Fruit fly (Drosophila melanogaster) whole organism, embryonic: ENCODE measurements around the gene nbs.

Experiments
- Asciz ChIP-seq: fragments of 200-800 bp; sonication (Bioruptor generic); optimal IDR thresholded peaks from 2 replicates; lab custom pipeline; 2017; ENCODE audit warnings: missing biosample characterization, mild to moderate bottlenecking, missing genetic modification characterization, missing genetic modification reagents
- Atf3 ChIP-seq: fragments of 200-800 bp; sonication (Bioruptor generic); optimal IDR thresholded peaks from 3 replicates; lab custom pipeline; 2016; ENCODE audit warnings: missing biosample characterization, missing genetic modification characterization
- BtbVII ChIP-seq: fragments of 200-800 bp; sonication (Bioruptor generic); optimal IDR thresholded peaks from 3 replicates; lab custom pipeline; 2017; ENCODE audit warnings: missing biosample characterization, mild to moderate bottlenecking, missing genetic modification characterization
- CG11085 ChIP-seq: fragments of 200-800 bp; sonication (Bioruptor generic); IDR thresholded peaks from 2 replicates; pipeline ENCODE4 v1.3.6; 2022; ENCODE audit warnings: missing biosample characterization, missing genetic modification characterization
- CG16813 ChIP-seq: fragments of 200-800 bp; sonication (Bioruptor generic); IDR thresholded peaks from 3 replicates; pipeline ENCODE4 v1.3.6; 2022; ENCODE audit warnings: missing biosample characterization, missing genetic modification characterization; ENCODE audit not compliant: partially characterized antibody
- CG2202 ChIP-seq: fragments of 200-800 bp; sonication (Bioruptor generic); optimal IDR thresholded peaks from 2 replicates; lab custom pipeline; 2018; ENCODE audit warnings: missing biosample characterization, mild to moderate bottlenecking, missing genetic modification characterization
- CG4282 ChIP-seq: fragments of 200-800 bp; sonication (Bioruptor generic); optimal IDR thresholded peaks from 2 replicates; lab custom pipeline; 2016; ENCODE audit warnings: missing biosample characterization, missing genetic modification characterization
- CG4360 ChIP-seq: fragments of 200-800 bp; sonication (Bioruptor generic); IDR thresholded peaks from 2 replicates; pipeline ENCODE4 v1.3.6; 2022; ENCODE audit warnings: missing biosample characterization, missing genetic modification characterization
- CG6689 ChIP-seq: fragments of 200-800 bp; sonication (Bioruptor generic); IDR thresholded peaks from 2 replicates; pipeline ENCODE4 v1.3.6; 2022; ENCODE audit warnings: missing biosample characterization, missing genetic modification characterization
- CG9727 ChIP-seq: fragments of 200-800 bp; sonication (Bioruptor generic); optimal IDR thresholded peaks from 3 replicates; lab custom pipeline; 2017; ENCODE audit warnings: missing biosample characterization, mild to moderate bottlenecking, missing genetic modification characterization
- Dad ChIP-seq: fragments of 200-800 bp; sonication (Bioruptor generic); optimal IDR thresholded peaks from 3 replicates; lab custom pipeline; 2016; ENCODE audit warnings: missing biosample characterization, missing genetic modification characterization
- Dbx ChIP-seq: fragments of 200-800 bp; sonication (Bioruptor generic); IDR thresholded peaks from 3 replicates; pipeline ENCODE4 v1.3.6; 2022; ENCODE audit warnings: missing biosample characterization, missing genetic modification characterization
- Dll ChIP-seq: fragments of 200-800 bp; sonication (Bioruptor generic); IDR thresholded peaks from 4 replicates; pipeline ENCODE4 v1.3.6; 2022; ENCODE audit warnings: missing biosample characterization, missing genetic modification characterization; ENCODE audit not compliant: partially characterized antibody
- Drgx ChIP-seq: fragments of 200-800 bp; sonication (Bioruptor generic); IDR thresholded peaks from 2 replicates; pipeline ENCODE4 v1.3.6; 2022; ENCODE audit warnings: missing biosample characterization, missing genetic modification characterization
- Gug ChIP-seq: fragments of 200-800 bp; sonication (Bioruptor generic); IDR thresholded peaks from 4 replicates; pipeline ENCODE4 v1.3.6; 2022; ENCODE audit warnings: missing biosample characterization, missing genetic modification characterization
- H2.0 ChIP-seq: fragments of 200-800 bp; sonication (Bioruptor generic); IDR thresholded peaks from 2 replicates; pipeline ENCODE4 v1.3.6; 2022; ENCODE audit warnings: missing biosample characterization, missing genetic modification characterization
- HLH54F ChIP-seq: fragments of 200-800 bp; sonication (Bioruptor generic); optimal IDR thresholded peaks from 3 replicates; lab custom pipeline; 2016; ENCODE audit warnings: missing biosample characterization, missing genetic modification characterization
- Med ChIP-seq: fragments of 200-800 bp; sonication (Bioruptor generic); peaks from one replicate; lab custom pipeline; 2016; ENCODE audit warnings: missing biosample characterization, missing genetic modification characterization, mild to moderate bottlenecking, inconsistent platforms, moderate library complexity
- Rfx ChIP-seq: fragments of 200-800 bp; sonication (Bioruptor generic); IDR thresholded peaks from 2 replicates; pipeline ENCODE4 v1.3.6; 2022; ENCODE audit warnings: missing biosample characterization, missing genetic modification characterization
- Sin3A ChIP-seq: fragments of >200 bp; optimal IDR thresholded peaks from 2 replicates; lab custom pipeline; 2018
- Xbp1 ChIP-seq: fragments of 200-800 bp; sonication (Bioruptor generic); optimal IDR thresholded peaks from 3 replicates; lab custom pipeline; 2016; ENCODE audit warnings: missing biosample characterization, mild to moderate bottlenecking, missing genetic modification characterization
- amos ChIP-seq: fragments of 200-800 bp; sonication (Bioruptor generic); IDR thresholded peaks from 2 replicates; pipeline ENCODE4 v1.3.6; 2022; ENCODE audit warnings: missing biosample characterization, missing genetic modification characterization; ENCODE audit not compliant: partially characterized antibody
- bab2 ChIP-seq: fragments of 200-800 bp; sonication (Bioruptor generic); optimal IDR thresholded peaks from 2 replicates; lab custom pipeline; 2016; ENCODE audit warnings: missing biosample characterization, missing genetic modification characterization
- bigmax ChIP-seq: fragments of 200-800 bp; sonication (Bioruptor generic); optimal IDR thresholded peaks from 2 replicates; lab custom pipeline; 2018; ENCODE audit warnings: missing biosample characterization, mild to moderate bottlenecking, missing genetic modification characterization
- chn ChIP-seq: fragments of 200-800 bp; sonication (Bioruptor generic); optimal IDR thresholded peaks from 2 replicates; lab custom pipeline; 2016; ENCODE audit warnings: missing biosample characterization, missing genetic modification characterization
- crp ChIP-seq, 2 experiments: fragments of 200-800 bp; sonication (Bioruptor generic); optimal IDR thresholded peaks; 2 replicates in 1 of 2; 3 replicates in 1 of 2; lab custom pipeline; 2017; ENCODE audit warnings: missing biosample characterization in 2 of 2, missing genetic modification characterization in 2 of 2, mild to moderate bottlenecking in 1 of 2, moderate library complexity in 1 of 2
- eve ChIP-seq, 2 experiments: fragments of >200 bp; optimal IDR thresholded peaks; 2 replicates each; lab custom pipeline; 2017; ENCODE audit warnings: missing biosample characterization in 2 of 2, missing genetic modification characterization in 2 of 2
- ewg ChIP-seq: fragments of 200-800 bp; sonication (Bioruptor generic); optimal IDR thresholded peaks from 3 replicates; lab custom pipeline; 2017; ENCODE audit warnings: mild to moderate bottlenecking, missing biosample characterization, missing genetic modification reagents, missing genetic modification characterization
- gem ChIP-seq: fragments of 200-800 bp; sonication (Bioruptor generic); optimal IDR thresholded peaks from 2 replicates; lab custom pipeline; 2019; ENCODE audit warnings: missing biosample characterization, mild to moderate bottlenecking, missing genetic modification characterization, moderate library complexity
- grn ChIP-seq: fragments of 200-800 bp; sonication (Bioruptor generic); optimal IDR thresholded peaks from 3 replicates; lab custom pipeline; 2017; ENCODE audit warnings: missing biosample characterization, missing genetic modification characterization
- mirr ChIP-seq: fragments of 200-800 bp; sonication (Bioruptor generic); optimal IDR thresholded peaks from 3 replicates; lab custom pipeline; 2018; ENCODE audit warnings: missing biosample characterization, mild to moderate bottlenecking, missing genetic modification characterization
- p53 ChIP-seq: fragments of 200-800 bp; sonication (Bioruptor generic); optimal IDR thresholded peaks from 2 replicates; lab custom pipeline; 2016; ENCODE audit warnings: missing biosample characterization, missing genetic modification characterization
- row ChIP-seq: fragments of 200-800 bp; sonication (Bioruptor generic); IDR thresholded peaks from 3 replicates; pipeline ENCODE4 v1.3.6; 2022; ENCODE audit warnings: missing biosample characterization, missing genetic modification characterization
- sd ChIP-seq: fragments of 200-800 bp; sonication (Bioruptor generic); optimal IDR thresholded peaks from 3 replicates; lab custom pipeline; 2018; ENCODE audit warnings: missing biosample characterization, mild to moderate bottlenecking, missing genetic modification characterization, moderate library complexity
- sens ChIP-seq: fragments of 200-800 bp; sonication (Bioruptor generic); peaks from one replicate; lab custom pipeline; 2016; ENCODE audit warnings: missing biosample characterization, missing genetic modification characterization
- sima ChIP-seq: fragments of 200-800 bp; sonication (Bioruptor generic); optimal IDR thresholded peaks from 2 replicates; lab custom pipeline; 2016; ENCODE audit warnings: missing biosample characterization, missing genetic modification characterization
- tin ChIP-seq: fragments of 200-800 bp; sonication (Bioruptor generic); optimal IDR thresholded peaks from 3 replicates; lab custom pipeline; 2016; ENCODE audit warnings: missing biosample characterization, missing genetic modification characterization
- trem ChIP-seq: fragments of 200-800 bp; optimal IDR thresholded peaks from 3 replicates; lab custom pipeline; 2019; ENCODE audit warnings: missing biosample characterization, mild to moderate bottlenecking, missing genetic modification characterization, moderate library complexity
- tx ChIP-seq: fragments of 200-800 bp; sonication (Bioruptor generic); optimal IDR thresholded peaks from 2 replicates; lab custom pipeline; 2016; ENCODE audit warnings: missing biosample characterization, missing genetic modification characterization
- unc-4 ChIP-seq: fragments of 200-800 bp; sonication (Bioruptor generic); IDR thresholded peaks from 2 replicates; pipeline ENCODE4 v1.3.6; 2022; ENCODE audit warnings: missing biosample characterization, missing genetic modification characterization; ENCODE audit not compliant: partially characterized antibody
- vvl ChIP-seq: fragments of 200-800 bp; sonication (Bioruptor generic); IDR thresholded peaks from 2 replicates; pipeline ENCODE4 v1.3.6; 2022; ENCODE audit warnings: missing biosample characterization, missing genetic modification characterization

Gene nbs

dm6 chr3L:9695242-9695641 lies 27.8 kb downstream of the nbs start (continued):
- peak; percentile 29 for TF ChIP-seq ewg (GFP tag; lab: Kevin White, UChicago)

- TF ChIP-seq CG2202 (tag; lab: Kevin White, UChicago): no peak
- no peak for TF ChIP-seq Sin3A (lab: Kevin White, UChicago)
- no peak for TF ChIP-seq Drgx (GFP tag; lab: Robert Waterston, UW)
- no peak for TF ChIP-seq CG6689 (GFP tag; lab: Robert Waterston, UW)
- TF ChIP-seq CG4282 (GFP tag; lab: Kevin White, UChicago): no peak
- TF ChIP-seq CG9727: peak; percentile 3
- no peak for TF ChIP-seq H2.0 (GFP tag; lab: Robert Waterston, UW)
- no peak for TF ChIP-seq HLH54F (GFP tag; lab: Kevin White, UChicago)
- TF ChIP-seq CG16813: no peak
- no peak for TF ChIP-seq CG11085
- TF ChIP-seq sd: no peak
- no peak for TF ChIP-seq sima (GFP tag; lab: Kevin White, UChicago)
- TF ChIP-seq Xbp1 (GFP tag; lab: Kevin White, UChicago): no peak
- TF ChIP-seq Asciz (GFP tag; lab: Kevin White, UChicago): no peak
- TF ChIP-seq Gug (GFP tag; lab: Robert Waterston, UW): no peak
- TF ChIP-seq gem (tag; lab: Kevin White, UChicago): peak; percentile 4
- peak; percentile 55 for TF ChIP-seq grn (GFP tag; lab: Kevin White, UChicago)
- TF ChIP-seq tin (GFP tag; lab: Kevin White, UChicago): no peak
- TF ChIP-seq Dbx (GFP tag; lab: Robert Waterston, UW): no peak
- TF ChIP-seq Dad (GFP tag; lab: Kevin White, UChicago): no peak
- TF ChIP-seq Rfx (GFP tag; lab: Robert Waterston, UW): no peak
- TF ChIP-seq sens (GFP tag; lab: Kevin White, UChicago): peak; percentile 53
- TF ChIP-seq CG4360 (GFP tag; lab: Robert Waterston, UW): no peak
- no peak for TF ChIP-seq trem
- TF ChIP-seq p53: no peak
- no peak for TF ChIP-seq bigmax (GFP tag; lab: Kevin White, UChicago)
- TF ChIP-seq vvl (GFP tag; lab: Robert Waterston, UW): no peak
- TF ChIP-seq amos: no peak
- no peak for TF ChIP-seq row (GFP tag; lab: Robert Waterston, UW)
- TF ChIP-seq chn (GFP tag; lab: Kevin White, UChicago): no peak
- TF ChIP-seq unc-4 (GFP tag; lab: Robert Waterston, UW): no peak
- peak in 1 of 2 experiments; percentile 45 for TF ChIP-seq eve (GFP tag; optimal IDR thresholded peaks at IDR 0.05; lab: Kevin White, UChicago)
- TF ChIP-seq bab2 (GFP tag; lab: Kevin White, UChicago): no peak
- TF ChIP-seq Atf3 (GFP tag; lab: Kevin White, UChicago): no peak
- peak; percentile 25 for TF ChIP-seq Med (GFP tag; lab: Kevin White, UChicago)
- TF ChIP-seq BtbVII (GFP tag; lab: Kevin White, UChicago): peak; percentile 6
- no peak for TF ChIP-seq tx
- TF ChIP-seq crp (GFP tag; optimal IDR thresholded peaks at IDR 0.05; lab: Kevin White, UChicago): peak in 1 of 2 experiments; percentile 58
- TF ChIP-seq Dll: no peak
- no peak for TF ChIP-seq mirr (GFP tag; lab: Kevin White, UChicago)
- TF ChIP-seq, all 482 proteins: peak for 8
Observed at dm6 chr3L:9694867-9695236, 28.1 kb downstream of the nbs start.
